Fruit fly (Drosophila melanogaster) whole organism, embryonic: ENCODE data around the gene QIL1.

ENCODE experiments used
- ATbp ChIP-seq: fragments of 200-800 bp; sonication (Bioruptor generic); optimal IDR thresholded peaks from 2 replicates; lab custom pipeline; 2017; ENCODE audit warnings: missing biosample characterization, mild to moderate bottlenecking, missing genetic modification characterization, missing genetic modification reagents
- Atf-2 ChIP-seq: fragments of 200-800 bp; sonication (Bioruptor generic); optimal IDR thresholded peaks from 2 replicates; lab custom pipeline; 2016; ENCODE audit warnings: missing biosample characterization, missing genetic modification characterization
- Atf6 ChIP-seq: fragments of 200-800 bp; sonication (Bioruptor generic); IDR thresholded peaks from 2 replicates; pipeline ENCODE4 v1.3.6; 2022; ENCODE audit warnings: missing biosample characterization, missing genetic modification characterization
- Bgb ChIP-seq: fragments of 200-800 bp; sonication (Bioruptor generic); IDR thresholded peaks from 2 replicates; pipeline ENCODE4 v1.3.6; 2022; ENCODE audit warnings: missing biosample characterization, missing genetic modification characterization; ENCODE audit not compliant: partially characterized antibody
- Bteb2 ChIP-seq: fragments of 200-800 bp; sonication (Bioruptor generic); optimal IDR thresholded peaks from 2 replicates; lab custom pipeline; 2016; ENCODE audit warnings: missing biosample characterization, missing genetic modification characterization
- CG10321 ChIP-seq: fragments of 200-800 bp; sonication (Bioruptor generic); IDR thresholded peaks from 2 replicates; pipeline ENCODE4 v1.3.6; 2022; ENCODE audit warnings: missing biosample characterization, missing genetic modification characterization
- CG10979 ChIP-seq: fragments of 200-800 bp; sonication (Bioruptor generic); optimal IDR thresholded peaks from 2 replicates; lab custom pipeline; 2018; ENCODE audit warnings: missing biosample characterization, mild to moderate bottlenecking, missing genetic modification characterization, moderate library complexity
- CG11093 ChIP-seq: fragments of 200-800 bp; sonication (Bioruptor generic); IDR thresholded peaks from 3 replicates; pipeline ENCODE4 v1.3.6; 2022; ENCODE audit warnings: missing biosample characterization, missing genetic modification characterization
- CG13287 ChIP-seq: fragments of 200-800 bp; sonication (Bioruptor generic); IDR thresholded peaks from 2 replicates; pipeline ENCODE4 v1.3.6; 2022; ENCODE audit warnings: missing biosample characterization, missing genetic modification characterization; ENCODE audit not compliant: partially characterized antibody
- CG14014 ChIP-seq: fragments of 200-800 bp; sonication (Bioruptor generic); IDR thresholded peaks from 2 replicates; pipeline ENCODE4 v1.3.6; 2022; ENCODE audit warnings: missing biosample characterization, missing genetic modification characterization
- CG14710 ChIP-seq: fragments of 200-800 bp; sonication (Bioruptor generic); optimal IDR thresholded peaks from 3 replicates; lab custom pipeline; 2019; ENCODE audit warnings: missing biosample characterization, mild to moderate bottlenecking, missing genetic modification characterization, moderate library complexity
- CG34224 ChIP-seq: fragments of 200-800 bp; sonication (Bioruptor generic); IDR thresholded peaks from 3 replicates; pipeline ENCODE4 v1.3.6; 2022; ENCODE audit warnings: missing biosample characterization, missing genetic modification characterization; ENCODE audit not compliant: partially characterized antibody
- CG4707 ChIP-seq: fragments of 200-800 bp; sonication (Bioruptor generic); optimal IDR thresholded peaks from 2 replicates; lab custom pipeline; 2018; ENCODE audit warnings: missing biosample characterization, mild to moderate bottlenecking, missing genetic modification characterization, moderate library complexity
- CG5245 ChIP-seq: fragments of 200-800 bp; sonication (Bioruptor generic); optimal IDR thresholded peaks from 3 replicates; lab custom pipeline; 2016; ENCODE audit warnings: missing biosample characterization, missing genetic modification characterization
- CG5953 ChIP-seq: fragments of 200-800 bp; sonication (Bioruptor generic); IDR thresholded peaks from 2 replicates; pipeline ENCODE4 v1.3.6; 2022; ENCODE audit warnings: missing biosample characterization, missing genetic modification characterization
- CG9727 ChIP-seq: fragments of 200-800 bp; sonication (Bioruptor generic); optimal IDR thresholded peaks from 3 replicates; lab custom pipeline; 2017; ENCODE audit warnings: missing biosample characterization, mild to moderate bottlenecking, missing genetic modification characterization
- CTCF ChIP-seq: fragments of 200-800 bp; sonication (Bioruptor generic); optimal IDR thresholded peaks from 2 replicates; lab custom pipeline; 2017; ENCODE audit warnings: missing biosample characterization, mild to moderate bottlenecking, missing genetic modification characterization, moderate library complexity
- D19A ChIP-seq: fragments of 200-800 bp; optimal IDR thresholded peaks from 3 replicates; lab custom pipeline; 2019; ENCODE audit warnings: missing biosample characterization, mild to moderate bottlenecking, missing genetic modification characterization, moderate library complexity
- D19B ChIP-seq: fragments of 200-800 bp; sonication (Bioruptor generic); optimal IDR thresholded peaks from 2 replicates; lab custom pipeline; 2017; ENCODE audit warnings: missing biosample characterization, mild to moderate bottlenecking, missing genetic modification characterization
- Dp ChIP-seq: fragments of 200-800 bp; sonication (Bioruptor generic); optimal IDR thresholded peaks from 2 replicates; lab custom pipeline; 2018; ENCODE audit warnings: missing biosample characterization, mild to moderate bottlenecking, missing genetic modification characterization, moderate library complexity
- Drgx ChIP-seq: fragments of 200-800 bp; sonication (Bioruptor generic); IDR thresholded peaks from 2 replicates; pipeline ENCODE4 v1.3.6; 2022; ENCODE audit warnings: missing biosample characterization, missing genetic modification characterization
- Gug ChIP-seq: fragments of 200-800 bp; sonication (Bioruptor generic); IDR thresholded peaks from 4 replicates; pipeline ENCODE4 v1.3.6; 2022; ENCODE audit warnings: missing biosample characterization, missing genetic modification characterization
- Hmr ChIP-seq: fragments of 200-800 bp; sonication (Bioruptor generic); optimal IDR thresholded peaks from 3 replicates; lab custom pipeline; 2017; ENCODE audit warnings: mild to moderate bottlenecking, missing biosample characterization, missing genetic modification reagents, missing genetic modification characterization
- Lhr ChIP-seq: fragments of 200-800 bp; sonication (Bioruptor generic); optimal IDR thresholded peaks from 3 replicates; lab custom pipeline; 2017; ENCODE audit warnings: mild to moderate bottlenecking, missing biosample characterization, missing genetic modification reagents, missing genetic modification characterization
- MESR4 ChIP-seq: fragments of 200-800 bp; sonication (Bioruptor generic); optimal IDR thresholded peaks from 2 replicates; lab custom pipeline; 2018; ENCODE audit warnings: missing biosample characterization, mild to moderate bottlenecking, missing genetic modification characterization, moderate library complexity
- Pdp1 ChIP-seq, 2 experiments: fragments of 200-800 bp; sonication (Bioruptor generic); optimal IDR thresholded peaks; 3 replicates each; lab custom pipeline; 2016; ENCODE audit warnings: missing biosample characterization in 2 of 2, missing genetic modification characterization in 2 of 2, mild to moderate bottlenecking in 1 of 2, moderate library complexity in 1 of 2
- Usf ChIP-seq: fragments of 200-800 bp; sonication (Bioruptor generic); optimal IDR thresholded peaks from 2 replicates; lab custom pipeline; 2017; ENCODE audit warnings: missing genotype, missing biosample characterization, missing genetic modification characterization
- Xbp1 ChIP-seq: fragments of 200-800 bp; sonication (Bioruptor generic); optimal IDR thresholded peaks from 3 replicates; lab custom pipeline; 2016; ENCODE audit warnings: missing biosample characterization, mild to moderate bottlenecking, missing genetic modification characterization
- ase ChIP-seq: fragments of 200-800 bp; sonication (Bioruptor generic); IDR thresholded peaks from 3 replicates; pipeline ENCODE4 v1.3.6; 2022; ENCODE audit warnings: missing biosample characterization, missing genetic modification characterization
- bigmax ChIP-seq: fragments of 200-800 bp; sonication (Bioruptor generic); optimal IDR thresholded peaks from 2 replicates; lab custom pipeline; 2018; ENCODE audit warnings: missing biosample characterization, mild to moderate bottlenecking, missing genetic modification characterization
- br ChIP-seq: fragments of >200 bp; optimal IDR thresholded peaks from 2 replicates; lab custom pipeline; 2017
- chm ChIP-seq: fragments of 200-800 bp; sonication (Bioruptor generic); IDR thresholded peaks from 2 replicates; pipeline ENCODE4 v1.3.6; 2022; ENCODE audit warnings: missing biosample characterization, missing genetic modification characterization
- eyg ChIP-seq: fragments of 200-800 bp; sonication (Bioruptor generic); optimal IDR thresholded peaks from 3 replicates; lab custom pipeline; 2016; ENCODE audit warnings: missing biosample characterization, missing genetic modification characterization
- ftz-f1 ChIP-seq: fragments of 200-800 bp; sonication (Bioruptor generic); optimal IDR thresholded peaks from 2 replicates; lab custom pipeline; 2016; ENCODE audit warnings: missing biosample characterization, missing genetic modification characterization
- fu2 ChIP-seq: fragments of 200-800 bp; sonication (Bioruptor generic); optimal IDR thresholded peaks from 2 replicates; lab custom pipeline; 2016; ENCODE audit warnings: missing biosample characterization, missing genetic modification characterization
- gsb-n ChIP-seq: fragments of 200-800 bp; sonication (Bioruptor generic); optimal IDR thresholded peaks from 3 replicates; lab custom pipeline; 2018; ENCODE audit warnings: missing biosample characterization, mild to moderate bottlenecking, missing genetic modification characterization
- her ChIP-seq: fragments of 200-800 bp; sonication (Bioruptor generic); optimal IDR thresholded peaks from 2 replicates; lab custom pipeline; 2016; ENCODE audit warnings: missing biosample characterization, missing genetic modification characterization
- odd ChIP-seq: fragments of 200-800 bp; sonication (Bioruptor generic); optimal IDR thresholded peaks from 2 replicates; lab custom pipeline; 2017; ENCODE audit warnings: missing biosample characterization, mild to moderate bottlenecking, missing genetic modification characterization
- peb ChIP-seq: fragments of 200-800 bp; sonication (Bioruptor generic); IDR thresholded peaks from 2 replicates; pipeline ENCODE4 v1.3.6; 2022; ENCODE audit warnings: missing biosample characterization, missing genetic modification characterization
- repo ChIP-seq: fragments of 200-800 bp; sonication (Bioruptor generic); optimal IDR thresholded peaks from 2 replicates; lab custom pipeline; 2016; ENCODE audit warnings: missing biosample characterization, missing genetic modification characterization
- slbo ChIP-seq: fragments of 200-800 bp; sonication (Bioruptor generic); IDR thresholded peaks from 2 replicates; pipeline ENCODE4 v1.3.6; 2022; ENCODE audit warnings: missing biosample characterization, missing genetic modification characterization
- stc ChIP-seq: fragments of 200-800 bp; sonication (Bioruptor generic); IDR thresholded peaks from 2 replicates; pipeline ENCODE4 v1.3.6; 2022; ENCODE audit warnings: missing biosample characterization, missing genetic modification characterization
- tll ChIP-seq, 2 experiments: fragments of 200-800 bp in 1 of 2; fragments of >200 bp in 1 of 2; sonication (Bioruptor generic) in 1 of 2; optimal IDR thresholded peaks; 2 replicates each; lab custom pipeline; 2017 to 2019; ENCODE audit warnings: missing biosample characterization in 2 of 2, missing genetic modification characterization in 2 of 2, mild to moderate bottlenecking in 1 of 2, moderate library complexity in 1 of 2
- toy ChIP-seq: fragments of 200-800 bp; sonication (Bioruptor generic); IDR thresholded peaks from 2 replicates; pipeline ENCODE4 v1.3.6; 2022; ENCODE audit warnings: missing biosample characterization, missing genetic modification characterization
- twi ChIP-seq: fragments of 200-800 bp; optimal IDR thresholded peaks from 2 replicates; lab custom pipeline; 2019; ENCODE audit warnings: missing biosample characterization, mild to moderate bottlenecking, missing genetic modification characterization, moderate library complexity
- unpg ChIP-seq: fragments of 200-800 bp; sonication (Bioruptor generic); optimal IDR thresholded peaks from 3 replicates; lab custom pipeline; 2018; ENCODE audit warnings: missing biosample characterization, mild to moderate bottlenecking, missing genetic modification characterization, moderate library complexity

QIL1 gene

dm6 chr3L:17475979-17476393 lies 10.2 kb downstream of the QIL1 start, which contains the start of gene CG34250 (continued):
- peak; percentile 35 for TF ChIP-seq Dp (GFP tag; lab: Kevin White, UChicago)
- TF ChIP-seq CG5245 = peak; percentile 22
- no peak for TF ChIP-seq CG10979 (tag; lab: Kevin White, UChicago)
- TF ChIP-seq CG10321 = no peak
- no peak for TF ChIP-seq D19B
- TF ChIP-seq Lhr = peak; percentile 76

- TF ChIP-seq eyg (GFP tag; lab: Kevin White, UChicago) (no peak), ftz-f1 (GFP tag; lab: Kevin White, UChicago) (peak; percentile 78), MESR4 (GFP tag; lab: Kevin White, UChicago) (peak; percentile 50), Atf6 (0 out of 2 replicates have a peak, but pooled peaks have one; percentile 6), slbo (GFP tag; lab: Robert Waterston, UW) (0 out of 2 replicates have a peak, but pooled peaks have one; percentile 13), Usf (GFP tag; lab: Kevin White, UChicago) (no peak), twi (tag; lab: Kevin White, UChicago) (no peak), Pdp1 (GFP tag; optimal IDR thresholded peaks at IDR 0.05; lab: Kevin White, UChicago) (peak in 1 of 2 experiments; percentile 76), unpg (GFP tag; lab: Kevin White, UChicago) (no peak)
Observed at dm6 chr3L:17476496-17476895, 10.8 kb downstream of the QIL1 start.

dm6 chr3L:17478826-17479225 lies 13.1 kb downstream of the QIL1 start, which contains the start of the genes CG13733 and qjt:
Gene CG13733, minus strand, starts transcription at chr3L:17478926.
Gene qjt, plus strand, starts transcription at chr3L:17479096.
- TF ChIP-seq Pdp1 (GFP tag; optimal IDR thresholded peaks at IDR 0.05; lab: Kevin White, UChicago) (peak in 1 of 2 experiments; percentile 50), tll (GFP tag; optimal IDR thresholded peaks at IDR 0.05; lab: Kevin White, UChicago) (no peak)

- TF ChIP-seq ATbp (GFP tag; lab: Kevin White, UChicago) (peak; percentile 99), CG14014 (GFP tag; lab: Robert Waterston, UW) (no peak), repo (GFP tag; lab: Kevin White, UChicago) (peak; percentile 69), fu2 (GFP tag; lab: Kevin White, UChicago) (no peak), CG34224 (GFP tag; lab: Robert Waterston, UW) (no peak), Drgx (GFP tag; lab: Robert Waterston, UW) (peak; percentile 40; the same call in 1 of the 2 replicates), her (GFP tag; lab: Kevin White, UChicago) (peak; percentile 61), Atf-2 (peak; percentile 19), CG11093 (GFP tag; lab: Robert Waterston, UW) (0 out of 3 replicates have a peak, but pooled peaks have one; percentile 30), chm (peak; percentile 88; the same call in 1 of the 2 replicates), ase (no peak), stc (GFP tag; lab: Robert Waterston, UW) (peak; percentile 66; the same call in 1 of the 2 replicates), gsb-n (peak; percentile 95), Hmr (GFP tag; lab: Kevin White, UChicago) (no peak), Bteb2 (GFP tag; lab: Kevin White, UChicago) (no peak), D19A (peak; percentile 70), Gug (0 out of 4 replicates have a peak, but pooled peaks have one; percentile 11), CG13287 (GFP tag; lab: Robert Waterston, UW) (no peak), odd (GFP tag; lab: Kevin White, UChicago) (peak; percentile 88), CG14710 (tag; lab: Kevin White, UChicago) (peak; percentile 94), bigmax (GFP tag; lab: Kevin White, UChicago) (peak; percentile 63), CTCF (GFP tag; lab: Kevin White, UChicago) (peak; percentile 59), Xbp1 (GFP tag; lab: Kevin White, UChicago) (peak; percentile 44), Bgb (GFP tag; lab: Robert Waterston, UW) (no peak), CG9727 (peak; percentile 80), peb (GFP tag; lab: Robert Waterston, UW) (no peak), CG4707 (peak; percentile 94), CG5953 (GFP tag; lab: Robert Waterston, UW) (0 out of 2 replicates have a peak, but pooled peaks have one; percentile 5), toy (GFP tag; lab: Robert Waterston, UW) (no peak), br (no peak)
Observed at dm6 chr3L:17485280-17485792, 19.6 kb downstream of the QIL1 start.
